Worm (Caenorhabditis elegans) whole organism, L3 larva: ENCODE results near the gene Y22D7AL.6.

ENCODE experiments used
- ceh-16 ChIP-seq: sonication (generic microtip); optimal IDR thresholded peaks from 2 replicates; lab custom pipeline; 2017; ENCODE audit warnings: missing biosample characterization, missing genetic modification characterization
- ceh-28 ChIP-seq: fragments of 150-350 bp; optimal IDR thresholded peaks from 2 replicates; lab custom pipeline; 2014; ENCODE audit warnings: missing biosample characterization, missing genetic modification reagents, missing genetic modification characterization
- egl-27 ChIP-seq: sonication (generic microtip); optimal IDR thresholded peaks from 4 replicates; lab custom pipeline; 2017; ENCODE audit warnings: missing biosample characterization, missing genetic modification reagents, missing genetic modification characterization
- egl-5 ChIP-seq: fragments of 150-350 bp; optimal IDR thresholded peaks from 2 replicates; lab custom pipeline; 2017; ENCODE audit warnings: missing biosample characterization, missing genetic modification reagents, missing genetic modification characterization, inconsistent platforms
- elt-1 ChIP-seq: fragments of 150-350 bp; optimal IDR thresholded peaks from 2 replicates; lab custom pipeline; 2014; ENCODE audit warnings: missing biosample characterization, missing genetic modification characterization
- elt-2 ChIP-seq: sonication (generic microtip); optimal IDR thresholded peaks from 2 replicates; lab custom pipeline; 2016; ENCODE audit warnings: missing genetic modification reagents, mild to moderate bottlenecking, missing genetic modification characterization, missing compliant biosample characterization
- elt-3 ChIP-seq, 3 experiments: fragments of 150-350 bp in 1 of 3; sonication (generic microtip) in 2 of 3; optimal IDR thresholded peaks; 2 replicates in 2 of 3; 4 replicates in 1 of 3; lab custom pipeline; 2014 to 2017; ENCODE audit warnings: missing biosample characterization in 3 of 3, missing genetic modification characterization in 3 of 3
- eor-1 ChIP-seq, 2 experiments: fragments of 150-350 bp; optimal IDR thresholded peaks; 2 replicates each; lab custom pipeline; 2014 to 2018; ENCODE audit warnings: missing biosample characterization in 2 of 2, missing genetic modification characterization in 2 of 2
- hmg-11 ChIP-seq: sonication (generic microtip); optimal IDR thresholded peaks from 2 replicates; lab custom pipeline; 2016; ENCODE audit warnings: missing genetic modification characterization, missing compliant biosample characterization
- jun-1 ChIP-seq: fragments of 150-350 bp; optimal IDR thresholded peaks from 2 replicates; lab custom pipeline; 2014; ENCODE audit warnings: missing biosample characterization, missing genetic modification reagents, missing genetic modification characterization
- lin-15B ChIP-seq: fragments of 150-350 bp; optimal IDR thresholded peaks from 2 replicates; lab custom pipeline; 2014; ENCODE audit warnings: missing biosample characterization, missing genetic modification characterization
- lin-39 ChIP-seq: fragments of 150-350 bp; optimal IDR thresholded peaks from 2 replicates; lab custom pipeline; 2018; ENCODE audit warnings: missing biosample characterization, missing genetic modification reagents, missing genetic modification characterization
- lsy-12 ChIP-seq: sonication (generic microtip); optimal IDR thresholded peaks from 2 replicates; lab custom pipeline; 2016; ENCODE audit warnings: mild to moderate bottlenecking, missing genetic modification characterization, missing compliant biosample characterization
- nfya-1 ChIP-seq: sonication (generic microtip); optimal IDR thresholded peaks from 2 replicates; lab custom pipeline; 2017; ENCODE audit warnings: missing genetic modification characterization, mild to moderate bottlenecking, missing compliant biosample characterization, antibody characterized with exemption, moderate library complexity; ENCODE audit not compliant: insufficient read depth
- nhr-23 ChIP-seq: fragments of 150-350 bp; optimal IDR thresholded peaks from 2 replicates; lab custom pipeline; 2014; ENCODE audit warnings: missing biosample characterization, missing genetic modification reagents, missing genetic modification characterization
- nhr-237 ChIP-seq: fragments of 150-350 bp; optimal IDR thresholded peaks from 2 replicates; lab custom pipeline; 2014; ENCODE audit warnings: missing biosample characterization, missing genetic modification characterization
- nhr-25 ChIP-seq: sonication (generic microtip); optimal IDR thresholded peaks from 2 replicates; lab custom pipeline; 2017; ENCODE audit warnings: missing biosample characterization, missing genetic modification characterization
- nhr-43 ChIP-seq: sonication (generic microtip); optimal IDR thresholded peaks from 2 replicates; lab custom pipeline; 2016; ENCODE audit warnings: mild to moderate bottlenecking, missing genetic modification characterization, missing compliant biosample characterization; ENCODE audit not compliant: poor library complexity, severe bottlenecking
- nhr-67 ChIP-seq: fragments of 150-350 bp; optimal IDR thresholded peaks from 2 replicates; lab custom pipeline; 2014; ENCODE audit warnings: missing biosample characterization, missing genetic modification characterization
- nhr-76 ChIP-seq: fragments of 150-350 bp; sonication (generic microtip); optimal IDR thresholded peaks from 5 replicates; lab custom pipeline; 2014; ENCODE audit warnings: missing biosample characterization, missing genetic modification characterization
- pha-4 ChIP-seq: fragments of 150-350 bp; optimal IDR thresholded peaks from 2 replicates; lab custom pipeline; 2014; ENCODE audit warnings: missing biosample characterization, missing genetic modification reagents, missing genetic modification characterization
- sea-2 ChIP-seq: fragments of 150-350 bp; sonication (generic microtip); optimal IDR thresholded peaks from 4 replicates; lab custom pipeline; 2014; ENCODE audit warnings: missing biosample characterization, missing genetic modification reagents, missing genetic modification characterization
- snpc-4 ChIP-seq: fragments of 150-350 bp; optimal IDR thresholded peaks from 2 replicates; lab custom pipeline; 2014; ENCODE audit warnings: missing biosample characterization, missing genetic modification characterization
- tbx-2 ChIP-seq: sonication (generic microtip); optimal IDR thresholded peaks from 2 replicates; lab custom pipeline; 2016; ENCODE audit warnings: mild to moderate bottlenecking, missing genetic modification characterization, missing compliant biosample characterization
- unc-39 ChIP-seq: sonication (generic microtip); optimal IDR thresholded peaks from 4 replicates; lab custom pipeline; 2017; ENCODE audit warnings: missing biosample characterization, missing genetic modification characterization
- unc-62 ChIP-seq: fragments of 150-350 bp; sonication (generic microtip); optimal IDR thresholded peaks from 4 replicates; lab custom pipeline; 2014; ENCODE audit warnings: missing biosample characterization, missing genetic modification reagents, missing genetic modification characterization

The Y22D7AL.6 gene

DNA sequence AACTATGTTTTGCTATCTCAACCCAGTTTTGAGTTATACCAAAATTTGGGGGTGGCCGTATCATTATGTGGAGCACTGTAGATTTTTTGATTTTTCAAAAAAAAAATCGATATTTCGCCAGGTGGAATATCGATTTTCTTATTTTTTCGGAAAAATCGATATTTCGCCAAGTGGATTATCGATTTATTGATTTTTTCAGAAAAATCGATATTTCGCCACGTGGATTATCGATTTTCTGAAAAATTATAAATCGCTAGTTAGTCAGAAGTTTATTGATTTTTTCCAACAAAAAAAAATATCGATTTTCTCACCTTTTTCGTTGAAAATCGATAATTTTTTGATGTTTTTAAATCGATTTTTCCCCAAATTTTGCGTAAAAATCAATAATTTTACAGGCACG, 24.6 kb upstream of the Y22D7AL.6 start:
- TF ChIP-seq sea-2 (GFP tag; lab: Kevin White, UChicago) (no peak), ceh-28 (tag; lab: Kevin White, UChicago) (peak; percentile 100)

DNA sequence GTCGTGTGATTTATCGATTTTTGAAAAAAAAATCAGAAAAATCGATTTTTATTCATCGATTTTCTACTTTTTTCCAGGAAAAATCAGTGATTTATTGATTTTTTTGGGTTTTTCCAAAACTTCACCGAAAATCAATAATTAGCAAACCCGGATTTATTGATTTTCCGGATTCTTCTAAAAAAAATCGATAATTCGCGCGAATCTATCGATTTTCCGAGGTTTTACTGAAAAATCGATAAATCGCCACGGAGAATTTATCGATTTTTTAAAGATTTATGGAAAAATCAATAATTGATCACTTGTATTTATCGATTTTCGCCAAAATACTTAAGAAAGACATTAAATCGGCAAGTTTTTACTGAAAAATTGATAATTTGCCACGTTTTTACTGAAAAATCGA, 21.2 kb upstream of the Y22D7AL.6 start:
- TF ChIP-seq nhr-76 (tag; lab: Kevin White, UChicago) (no peak), elt-1 (tag; lab: Kevin White, UChicago) (no peak), ceh-28 (tag; lab: Kevin White, UChicago) (peak; percentile 97)

DNA sequence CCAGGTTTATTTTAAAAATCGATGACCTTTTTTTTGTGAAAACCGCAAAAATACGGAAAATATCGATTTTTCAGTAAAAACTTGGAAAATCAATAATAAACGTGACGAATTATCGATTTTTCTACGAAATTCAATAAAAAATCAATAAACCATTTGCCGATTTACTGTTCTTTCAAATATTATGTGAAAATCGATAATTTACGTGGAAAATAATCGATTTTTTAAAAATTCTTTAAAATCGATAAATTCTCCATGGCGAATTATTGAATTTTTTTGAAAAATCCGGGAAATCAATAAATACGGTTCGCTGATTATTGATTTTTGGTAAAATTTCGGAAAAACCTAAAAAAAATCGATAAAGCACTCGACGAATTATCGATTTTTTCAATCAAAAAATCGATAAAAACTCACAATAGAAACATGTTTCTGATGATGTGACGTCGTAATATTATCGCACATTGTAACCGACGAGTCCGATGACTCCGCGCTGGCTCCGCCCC, 20.5 kb upstream of the Y22D7AL.6 start:
- TF ChIP-seq pha-4 (tag; lab: Kevin White, UChicago) = no peak
- TF ChIP-seq elt-3 (tag; optimal IDR thresholded peaks at IDR 0.05; lab: Kevin White, UChicago) = no peak
- no peak for TF ChIP-seq eor-1 (tag; optimal IDR thresholded peaks at IDR 0.05; lab: Kevin White, UChicago)
- no peak for TF ChIP-seq jun-1 (tag; lab: Kevin White, UChicago)
- peak; percentile 96 for TF ChIP-seq ceh-28 (tag; lab: Kevin White, UChicago)
- TF ChIP-seq nhr-237 (tag; lab: Kevin White, UChicago) = no peak
- TF ChIP-seq unc-62 = no peak
- TF ChIP-seq nhr-67 (tag; lab: Kevin White, UChicago) = no peak
- no peak for TF ChIP-seq unc-39 (tag; lab: Kevin White, UChicago)

- no peak for TF ChIP-seq pha-4 (tag; lab: Kevin White, UChicago)
- no peak for TF ChIP-seq tbx-2 (tag; lab: Kevin White, UChicago)
- TF ChIP-seq ceh-16 (tag; lab: Kevin White, UChicago) = no peak
- peak; percentile 18 for TF ChIP-seq egl-5 (tag; lab: Kevin White, UChicago)
- peak; percentile 75 for TF ChIP-seq nfya-1 (tag; lab: Kevin White, UChicago)
- TF ChIP-seq lin-39 (tag; lab: Kevin White, UChicago) = peak; percentile 44
- peak; percentile 90 for TF ChIP-seq hmg-11 (tag; lab: Kevin White, UChicago)
- no peak for TF ChIP-seq egl-27
- TF ChIP-seq lin-15B = peak; percentile 34
Observed at ce11 chrIII:1591681-1592080, 13.0 kb upstream of the Y22D7AL.6 start.

ce11 chrIII:1598927-1599326, 5.8 kb upstream of the Y22D7AL.6 start:
- no peak for TF ChIP-seq ceh-16 (tag; lab: Kevin White, UChicago)
- peak; percentile 47 for TF ChIP-seq lin-15B

DNA sequence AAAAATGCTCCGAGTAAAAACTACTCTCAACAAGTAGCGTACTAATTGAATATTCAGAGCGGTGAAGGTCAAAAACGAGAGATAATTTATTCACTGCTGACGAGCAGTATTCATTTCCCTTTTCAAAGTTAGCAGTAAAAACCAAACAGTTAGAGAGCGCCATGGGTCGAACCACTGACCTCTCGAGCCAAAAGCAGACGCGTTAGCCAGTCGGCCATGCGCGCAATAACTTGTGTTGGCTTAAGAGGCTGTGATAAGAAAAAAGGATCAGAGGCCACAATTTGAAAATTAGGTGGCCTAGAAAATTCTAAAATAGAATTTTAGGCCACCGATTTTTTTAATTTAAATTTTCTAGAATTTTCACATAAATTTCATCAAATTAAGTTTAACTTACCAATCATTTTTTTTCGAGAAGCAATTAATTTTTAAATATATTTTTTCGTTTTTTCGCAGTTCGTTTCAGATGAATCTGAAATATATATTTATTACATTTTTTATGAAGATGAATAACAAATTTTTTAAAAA, 4.0 kb upstream of the Y22D7AL.6 start, which contains the start of gene sms-3:
TSS of gene sms-3 (minus strand) at position 475 of the 525 bp plus-strand sequence.
- TF ChIP-seq tbx-2 (tag; lab: Kevin White, UChicago) (peak; percentile 18), eor-1 (tag; optimal IDR thresholded peaks at IDR 0.05; lab: Kevin White, UChicago) (peak in 1 of 2 experiments; percentile 16), jun-1 (tag; lab: Kevin White, UChicago) (no peak), nhr-23 (tag; lab: Kevin White, UChicago) (peak; percentile 8), snpc-4 (tag; lab: Kevin White, UChicago) (no peak), nhr-43 (tag; lab: Kevin White, UChicago) (peak; percentile 33), pha-4 (tag; lab: Kevin White, UChicago) (no peak), hmg-11 (tag; lab: Kevin White, UChicago) (peak; percentile 23)
- TF ChIP-seq, all 47 proteins: peak for 5

DNA sequence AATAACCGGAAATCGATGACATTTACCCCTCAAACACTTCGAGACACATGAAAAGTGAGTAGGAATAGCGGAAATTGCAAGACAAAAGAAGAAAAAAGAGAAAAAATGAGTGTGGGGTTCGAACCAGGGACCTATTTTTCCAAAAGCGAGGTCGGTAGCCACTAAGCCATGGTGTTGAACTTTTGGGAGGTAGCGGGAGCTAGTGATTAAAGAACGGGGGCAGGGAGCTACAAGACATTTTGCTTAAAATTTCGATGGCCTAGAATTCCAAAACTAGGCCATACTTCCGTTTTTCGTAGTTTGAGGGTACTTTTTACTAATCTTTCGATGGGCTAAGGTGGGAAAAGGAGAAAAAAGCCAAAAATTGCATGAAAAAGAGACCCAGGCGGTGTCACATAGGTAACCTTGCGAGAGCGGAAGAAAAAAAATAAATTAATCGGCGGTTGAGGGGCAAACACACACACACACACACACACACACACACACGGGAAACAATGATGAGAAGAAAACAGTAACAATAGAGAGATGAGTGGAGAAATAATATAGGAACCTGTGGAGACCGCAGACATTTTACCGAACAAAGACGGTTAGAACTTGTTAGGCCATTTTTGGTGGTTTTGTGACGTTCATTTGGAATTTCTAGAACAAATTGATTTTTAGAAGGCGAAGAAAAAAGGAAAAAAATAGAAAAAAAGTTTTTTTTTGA, 3.1 kb upstream of the Y22D7AL.6 start:
- peak; percentile 22 for TF ChIP-seq pha-4 (tag; lab: Kevin White, UChicago)
- peak; percentile 68 for TF ChIP-seq nhr-43 (tag; lab: Kevin White, UChicago)
- TF ChIP-seq tbx-2 (tag; lab: Kevin White, UChicago) = peak; percentile 19
- TF ChIP-seq lsy-12 (tag; lab: Kevin White, UChicago) = peak; percentile 58
- no peak for TF ChIP-seq unc-39 (tag; lab: Kevin White, UChicago)
- TF ChIP-seq nhr-25 (tag; lab: Kevin White, UChicago) = peak; percentile 5
- TF ChIP-seq nhr-23 (tag; lab: Kevin White, UChicago) = no peak
- TF ChIP-seq lin-39 (tag; lab: Kevin White, UChicago) = peak; percentile 23
- TF ChIP-seq elt-2 (tag; lab: Kevin White, UChicago) = peak; percentile 17
